Fruit fly (Drosophila melanogaster): ENCODE data around the gene CG32270.
A peak's percentile ranks its signal among the peaks of the same experiment; 100 is the strongest.

CG32270 gene

DNA sequence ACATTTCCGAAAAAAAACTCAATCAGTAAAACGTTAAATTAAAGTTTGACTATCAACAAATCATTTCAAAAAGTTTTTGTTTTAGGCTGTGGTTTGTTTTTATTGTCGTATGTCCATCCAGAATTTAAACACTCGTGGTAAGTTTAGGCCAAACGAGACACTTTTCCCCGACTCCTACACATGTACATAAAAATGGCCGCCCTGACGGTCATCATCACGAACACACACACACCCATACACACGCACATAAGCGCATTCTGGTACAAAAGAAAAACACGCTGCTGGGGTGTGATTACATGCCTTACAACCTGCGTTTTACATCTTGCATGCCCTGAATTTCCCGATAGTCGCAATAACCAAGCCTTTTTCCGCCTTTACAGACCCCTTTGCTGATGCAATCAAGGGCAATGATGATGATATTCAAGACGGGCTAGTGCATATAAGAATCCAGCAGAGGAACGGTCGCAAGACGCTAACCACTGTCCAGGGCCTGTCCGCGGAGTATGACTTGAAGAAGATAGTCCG is 14.7 kb upstream of the CG32270 start (continued):
- TF ChIP-seq az2 (GFP tag; optimal IDR thresholded peaks at IDR 0.05) (no peak), CG14860 (GFP tag; IDR thresholded peaks at IDR 0.05; ENCODE audit: partially characterized antibody) (no peak), CG17186 (GFP tag; optimal IDR thresholded peaks at IDR 0.05) (no peak), Med (GFP tag) (peak; percentile 6), tup (GFP tag; optimal IDR thresholded peaks at IDR 0.05) (no peak), CG30403 (GFP tag; optimal IDR thresholded peaks at IDR 0.05) (no peak), Blimp-1 (GFP tag; optimal IDR thresholded peaks at IDR 0.05) (no peak), Adf1 (GFP tag; IDR thresholded peaks at IDR 0.05) (no peak), Hey (tag; optimal IDR thresholded peaks at IDR 0.05) (no peak), vnd (GFP tag; IDR thresholded peaks at IDR 0.05; ENCODE audit: partially characterized antibody) (no peak), jumu (GFP tag; optimal IDR thresholded peaks at IDR 0.05) (no peak), ewg (GFP tag; optimal IDR thresholded peaks at IDR 0.05) (no peak), crol (GFP tag; IDR thresholded peaks at IDR 0.05) (no peak), HmgD (GFP tag; optimal IDR thresholded peaks at IDR 0.05) (no peak), Scr (GFP tag; IDR thresholded peaks at IDR 0.05; ENCODE audit: partially characterized antibody) (peak; percentile 2; the same call in 1 of the 2 replicates), phol (tag; optimal IDR thresholded peaks at IDR 0.05) (peak; percentile 73), CG32532 (GFP tag; IDR thresholded peaks at IDR 0.05) (no peak), unc-4 (GFP tag; IDR thresholded peaks at IDR 0.05; ENCODE audit: partially characterized antibody) (0 out of 2 replicates have a peak, but pooled peaks have one; percentile 24), ci (GFP tag; IDR thresholded peaks at IDR 0.05) (no peak), Pdp1 (GFP tag; optimal IDR thresholded peaks at IDR 0.05) (peak in 1 of 2 experiments; percentile 32), klu (GFP tag; IDR thresholded peaks at IDR 0.05) (no peak), chinmo (GFP tag; IDR thresholded peaks at IDR 0.05; ENCODE audit: partially characterized antibody) (0 out of 4 replicates have a peak, but pooled peaks have one; percentile 7), B-H1 (GFP tag; IDR thresholded peaks at IDR 0.05) (no peak), Dll (GFP tag; IDR thresholded peaks at IDR 0.05; ENCODE audit: partially characterized antibody) (peak; percentile 59; the same call in 1 of the 4 replicates), Doc2 (GFP tag; IDR thresholded peaks at IDR 0.05) (no peak), CG2129 (GFP tag; IDR thresholded peaks at IDR 0.05; ENCODE audit: partially characterized antibody) (0 out of 2 replicates have a peak, but pooled peaks have one; percentile 7), CG8924 (tag; optimal IDR thresholded peaks at IDR 0.05) (no peak), pzg (GFP tag; optimal IDR thresholded peaks at IDR 0.05) (no peak), CG32772 (GFP tag; IDR thresholded peaks at IDR 0.05) (no peak), CG13287 (GFP tag; IDR thresholded peaks at IDR 0.05; ENCODE audit: partially characterized antibody) (peak; percentile 11; the same call in 1 of the 2 replicates), CG10267 (tag; optimal IDR thresholded peaks at IDR 0.05) (no peak), Rfx (GFP tag; IDR thresholded peaks at IDR 0.05) (no peak), CG34224 (GFP tag; IDR thresholded peaks at IDR 0.05; ENCODE audit: partially characterized antibody) (0 out of 3 replicates have a peak, but pooled peaks have one; percentile 41), sens (GFP tag) (peak; percentile 11), CG8290 (GFP tag; optimal IDR thresholded peaks at IDR 0.05) (no peak), CG8290 (tag; optimal IDR thresholded peaks at IDR 0.05) (no peak), fd3F (GFP tag; optimal IDR thresholded peaks at IDR 0.05) (no peak), chm (GFP tag; IDR thresholded peaks at IDR 0.05) (peak; percentile 49), shn (GFP tag; optimal IDR thresholded peaks at IDR 0.05) (no peak), CG7987 (GFP tag; optimal IDR thresholded peaks at IDR 0.05) (peak; percentile 89), ro (GFP tag; IDR thresholded peaks at IDR 0.05) (no peak), NFAT (GFP tag; IDR thresholded peaks at IDR 0.05) (no peak)
